Fruit fly (Drosophila melanogaster) whole organism, embryonic: ENCODE data around the gene CG9328.
A peak's percentile ranks its signal among the peaks of the same experiment; 100 is the strongest.

Experiments
- BEAF-32 ChIP-seq: fragments of 200-800 bp; sonication (Bioruptor generic); optimal IDR thresholded peaks from 3 replicates; lab custom pipeline; 2017; ENCODE audit warnings: missing biosample characterization, missing genetic modification characterization, mild to moderate bottlenecking, moderate library complexity, missing genetic modification reagents
- Blimp-1 ChIP-seq: fragments of 200-800 bp; sonication (Bioruptor generic); optimal IDR thresholded peaks from 3 replicates; lab custom pipeline; 2018; ENCODE audit warnings: missing biosample characterization, missing genetic modification characterization, mild to moderate bottlenecking, moderate library complexity, missing genetic modification reagents
- BtbVII ChIP-seq: fragments of 200-800 bp; sonication (Bioruptor generic); optimal IDR thresholded peaks from 3 replicates; lab custom pipeline; 2017; ENCODE audit warnings: missing biosample characterization, mild to moderate bottlenecking, missing genetic modification characterization
- C15 ChIP-seq: fragments of 200-800 bp; sonication (Bioruptor generic); IDR thresholded peaks from 3 replicates; pipeline ENCODE4 v1.3.6; 2022; ENCODE audit warnings: missing biosample characterization, missing genetic modification characterization
- CG10147 ChIP-seq: fragments of 200-800 bp; sonication (Bioruptor generic); optimal IDR thresholded peaks from 2 replicates; lab custom pipeline; 2019; ENCODE audit warnings: missing biosample characterization, mild to moderate bottlenecking, missing genetic modification characterization, moderate library complexity
- CG10959 ChIP-seq: fragments of 200-800 bp; sonication (Bioruptor generic); IDR thresholded peaks from 2 replicates; pipeline ENCODE4 v1.3.6; 2022; ENCODE audit warnings: missing biosample characterization, missing genetic modification characterization
- CG13296 ChIP-seq: fragments of 200-800 bp; sonication (Bioruptor generic); optimal IDR thresholded peaks from 3 replicates; lab custom pipeline; 2018; ENCODE audit warnings: missing biosample characterization, mild to moderate bottlenecking, missing genetic modification characterization
- CG14965 ChIP-seq: fragments of 200-800 bp; sonication (Bioruptor generic); optimal IDR thresholded peaks from 2 replicates; lab custom pipeline; 2016; ENCODE audit warnings: missing biosample characterization, missing genetic modification characterization, borderline replicate concordance
- CG15269 ChIP-seq: fragments of 200-800 bp; sonication (Bioruptor generic); optimal IDR thresholded peaks from 2 replicates; lab custom pipeline; 2018; ENCODE audit warnings: missing biosample characterization, mild to moderate bottlenecking, missing genetic modification characterization, moderate library complexity
- CG16813 ChIP-seq: fragments of 200-800 bp; sonication (Bioruptor generic); IDR thresholded peaks from 3 replicates; pipeline ENCODE4 v1.3.6; 2022; ENCODE audit warnings: missing biosample characterization, missing genetic modification characterization; ENCODE audit not compliant: partially characterized antibody
- CG17359 ChIP-seq: fragments of 200-800 bp; sonication (Bioruptor generic); optimal IDR thresholded peaks from 3 replicates; lab custom pipeline; 2018; ENCODE audit warnings: missing biosample characterization, mild to moderate bottlenecking, missing genetic modification characterization, moderate library complexity
- CG17912 ChIP-seq: fragments of 200-800 bp; sonication (Bioruptor generic); optimal IDR thresholded peaks from 2 replicates; lab custom pipeline; 2018; ENCODE audit warnings: missing biosample characterization, mild to moderate bottlenecking, missing genetic modification characterization
- CG18619 ChIP-seq: fragments of 200-800 bp; sonication (Bioruptor generic); optimal IDR thresholded peaks from 3 replicates; lab custom pipeline; 2017; ENCODE audit warnings: missing biosample characterization, mild to moderate bottlenecking, missing genetic modification characterization
- CG2875 ChIP-seq: fragments of 200-800 bp; sonication (Bioruptor generic); optimal IDR thresholded peaks from 2 replicates; lab custom pipeline; 2017; ENCODE audit warnings: missing biosample characterization, mild to moderate bottlenecking, missing genetic modification characterization, missing genetic modification reagents
- CG30020 ChIP-seq: fragments of 200-800 bp; optimal IDR thresholded peaks from 2 replicates; lab custom pipeline; 2019; ENCODE audit warnings: missing biosample characterization, mild to moderate bottlenecking, missing genetic modification characterization, moderate library complexity
- CG33213 ChIP-seq: fragments of 200-800 bp; sonication (Bioruptor generic); optimal IDR thresholded peaks from 3 replicates; lab custom pipeline; 2016; ENCODE audit warnings: missing biosample characterization, missing genetic modification characterization
- CG34376 ChIP-seq: fragments of 200-800 bp; sonication (Bioruptor generic); optimal IDR thresholded peaks from 2 replicates; lab custom pipeline; 2018; ENCODE audit warnings: missing biosample characterization, mild to moderate bottlenecking, missing genetic modification characterization
- CG34422 ChIP-seq: fragments of 200-800 bp; sonication (Bioruptor generic); IDR thresholded peaks from 3 replicates; pipeline ENCODE4 v1.3.6; 2022; ENCODE audit warnings: missing biosample characterization, missing genetic modification characterization
- CG3847 ChIP-seq: fragments of 200-800 bp; sonication (Bioruptor generic); IDR thresholded peaks from 2 replicates; pipeline ENCODE4 v1.3.6; 2022; ENCODE audit warnings: missing biosample characterization, missing genetic modification characterization
- CG4617 ChIP-seq: fragments of 200-800 bp; sonication (Bioruptor generic); optimal IDR thresholded peaks from 3 replicates; lab custom pipeline; 2016; ENCODE audit warnings: missing biosample characterization, missing genetic modification characterization, borderline replicate concordance
- CG5953 ChIP-seq: fragments of 200-800 bp; sonication (Bioruptor generic); IDR thresholded peaks from 2 replicates; pipeline ENCODE4 v1.3.6; 2022; ENCODE audit warnings: missing biosample characterization, missing genetic modification characterization
- CG6272 ChIP-seq: fragments of 200-800 bp; sonication (Bioruptor generic); IDR thresholded peaks from 2 replicates; pipeline ENCODE4 v1.3.6; 2022; ENCODE audit warnings: missing biosample characterization, missing genetic modification characterization
- CG7987 ChIP-seq: fragments of 200-800 bp; sonication (Bioruptor generic); optimal IDR thresholded peaks from 2 replicates; lab custom pipeline; 2018; ENCODE audit warnings: missing biosample characterization, mild to moderate bottlenecking, missing genetic modification characterization, moderate library complexity
- CG9437 ChIP-seq: fragments of 200-800 bp; sonication (Bioruptor generic); optimal IDR thresholded peaks from 2 replicates; lab custom pipeline; 2018; ENCODE audit warnings: missing biosample characterization, mild to moderate bottlenecking, missing genetic modification characterization
- CG9932 ChIP-seq: fragments of 200-800 bp; sonication (Bioruptor generic); IDR thresholded peaks from 2 replicates; pipeline ENCODE4 v1.3.6; 2022; ENCODE audit warnings: missing biosample characterization, missing genetic modification characterization
- D ChIP-seq, 2 experiments: fragments of 200-800 bp in 1 of 2; fragments of >200 bp in 1 of 2; sonication (Bioruptor generic) in 1 of 2; optimal IDR thresholded peaks; 2 replicates in 1 of 2; 3 replicates in 1 of 2; lab custom pipeline; 2017; ENCODE audit warnings: mild to moderate bottlenecking in 1 of 2, missing biosample characterization in 1 of 2, missing genetic modification characterization in 1 of 2, missing genetic modification reagents in 1 of 2
- ERR ChIP-seq: fragments of 200-800 bp; sonication (Bioruptor generic); optimal IDR thresholded peaks from 2 replicates; lab custom pipeline; 2016; ENCODE audit warnings: missing biosample characterization, missing genetic modification characterization
- Lim3 ChIP-seq: fragments of 200-800 bp; sonication (Bioruptor generic); IDR thresholded peaks from 2 replicates; pipeline ENCODE4 v1.3.6; 2022; ENCODE audit warnings: missing biosample characterization, missing genetic modification characterization
- NC2α ChIP-seq: fragments of 200-800 bp; sonication (Bioruptor generic); optimal IDR thresholded peaks from 2 replicates; lab custom pipeline; 2016; ENCODE audit warnings: missing biosample characterization, missing genetic modification characterization
- Scr ChIP-seq: fragments of 200-800 bp; sonication (Bioruptor generic); IDR thresholded peaks from 2 replicates; pipeline ENCODE4 v1.3.6; 2022; ENCODE audit warnings: missing biosample characterization, missing genetic modification characterization; ENCODE audit not compliant: partially characterized antibody
- Sry-δ ChIP-seq: fragments of 200-800 bp; sonication (Bioruptor generic); optimal IDR thresholded peaks from 2 replicates; lab custom pipeline; 2016; ENCODE audit warnings: missing biosample characterization, missing genetic modification characterization
- Stat92E ChIP-seq, 3 experiments: fragments of >200 bp in 2 of 3; fragments of 200-800 bp in 1 of 3; sonication (Bioruptor generic) in 1 of 3; optimal IDR thresholded peaks; 2 replicates each; lab custom pipeline; 2017 to 2019; ENCODE audit warnings: missing biosample characterization in 3 of 3, missing genetic modification characterization in 3 of 3, mild to moderate bottlenecking in 1 of 3, moderate library complexity in 1 of 3
- ato ChIP-seq: fragments of 200-800 bp; sonication (Bioruptor generic); IDR thresholded peaks from 2 replicates; pipeline ENCODE4 v1.3.6; 2022; ENCODE audit warnings: missing biosample characterization, missing genetic modification characterization; ENCODE audit not compliant: partially characterized antibody
- btn ChIP-seq: fragments of 200-800 bp; sonication (Bioruptor generic); optimal IDR thresholded peaks from 2 replicates; lab custom pipeline; 2016; ENCODE audit warnings: missing biosample characterization, missing genetic modification characterization
- cad ChIP-seq: fragments of >200 bp; optimal IDR thresholded peaks from 2 replicates; lab custom pipeline; 2017; ENCODE audit warnings: missing biosample characterization, missing genetic modification characterization
- caup ChIP-seq: fragments of 200-800 bp; sonication (Bioruptor generic); optimal IDR thresholded peaks from 3 replicates; lab custom pipeline; 2017; ENCODE audit warnings: missing biosample characterization, mild to moderate bottlenecking, missing genetic modification characterization, moderate library complexity; ENCODE audit not compliant: severe bottlenecking
- cg ChIP-seq: fragments of 200-800 bp; sonication (Bioruptor generic); optimal IDR thresholded peaks from 3 replicates; lab custom pipeline; 2019; ENCODE audit warnings: missing biosample characterization, mild to moderate bottlenecking, missing genetic modification characterization, moderate library complexity
- ci ChIP-seq: fragments of 200-800 bp; sonication (Bioruptor generic); IDR thresholded peaks from 3 replicates; pipeline ENCODE4 v1.3.6; 2022; ENCODE audit warnings: missing biosample characterization, missing genetic modification characterization
- dati ChIP-seq: fragments of 200-800 bp; sonication (Bioruptor generic); IDR thresholded peaks from 2 replicates; pipeline ENCODE4 v1.3.6; 2022; ENCODE audit warnings: missing biosample characterization, missing genetic modification characterization
- esg ChIP-seq: fragments of 200-800 bp; sonication (Bioruptor generic); conservative IDR thresholded peaks from 2 replicates; pipeline ENCODE4 v1.3.6; 2022; ENCODE audit warnings: missing biosample characterization, missing genetic modification characterization
- gsb-n ChIP-seq: fragments of 200-800 bp; sonication (Bioruptor generic); optimal IDR thresholded peaks from 3 replicates; lab custom pipeline; 2018; ENCODE audit warnings: missing biosample characterization, mild to moderate bottlenecking, missing genetic modification characterization
- hb ChIP-seq: fragments of 200-800 bp; sonication (Bioruptor generic); IDR thresholded peaks from 3 replicates; pipeline ENCODE4 v1.3.6; 2022; ENCODE audit warnings: missing biosample characterization, missing genetic modification characterization; ENCODE audit not compliant: partially characterized antibody
- jigr1 ChIP-seq: fragments of 200-800 bp; sonication (Bioruptor generic); IDR thresholded peaks from 3 replicates; pipeline ENCODE4 v1.3.6; 2022; ENCODE audit warnings: missing biosample characterization, missing genetic modification characterization
- mld ChIP-seq: fragments of 200-800 bp; sonication (Bioruptor generic); IDR thresholded peaks from 3 replicates; pipeline ENCODE4 v1.3.6; 2022; ENCODE audit warnings: missing biosample characterization, missing genetic modification characterization; ENCODE audit not compliant: partially characterized antibody
- run ChIP-seq: fragments of 200-800 bp; sonication (Bioruptor generic); optimal IDR thresholded peaks from 3 replicates; lab custom pipeline; 2018; ENCODE audit warnings: missing biosample characterization, mild to moderate bottlenecking, missing genetic modification characterization
- sd ChIP-seq: fragments of 200-800 bp; sonication (Bioruptor generic); optimal IDR thresholded peaks from 3 replicates; lab custom pipeline; 2018; ENCODE audit warnings: missing biosample characterization, mild to moderate bottlenecking, missing genetic modification characterization, moderate library complexity
- sens ChIP-seq: fragments of 200-800 bp; sonication (Bioruptor generic); peaks from one replicate; lab custom pipeline; 2016; ENCODE audit warnings: missing biosample characterization, missing genetic modification characterization
- shn ChIP-seq: fragments of 200-800 bp; sonication (Bioruptor generic); optimal IDR thresholded peaks from 3 replicates; lab custom pipeline; 2016; ENCODE audit warnings: missing biosample characterization, missing genetic modification characterization
- sug ChIP-seq: fragments of 200-800 bp; optimal IDR thresholded peaks from 2 replicates; lab custom pipeline; 2019; ENCODE audit warnings: missing biosample characterization, mild to moderate bottlenecking, missing genetic modification characterization, moderate library complexity

Gene CG9328

dm6 chr2L:20797515-20797847 lies at the start of gene CG9328:
CG9328 (plus strand) TSS chr2L:20797715.
- TF ChIP-seq caup (GFP tag; lab: Kevin White, UChicago) (peak; percentile 53), CG7987 (GFP tag; lab: Kevin White, UChicago) (peak; percentile 20), CG10147 (GFP tag; lab: Kevin White, UChicago) (no peak), CG17912 (peak; percentile 56), Stat92E (GFP tag; optimal IDR thresholded peaks at IDR 0.05; lab: Kevin White, UChicago) (peak in 1 of 3 experiments; percentile 78), jigr1 (GFP tag; lab: Robert Waterston, UW) (no peak), CG17359 (peak; percentile 51), CG13296 (GFP tag; lab: Kevin White, UChicago) (no peak), CG34376 (GFP tag; lab: Kevin White, UChicago) (peak; percentile 40), CG3847 (GFP tag; lab: Robert Waterston, UW) (no peak), sd (tag; lab: Kevin White, UChicago) (peak; percentile 55), Scr (GFP tag; lab: Robert Waterston, UW) (peak; percentile 33; the same call in 1 of the 2 replicates), CG14965 (GFP tag; lab: Kevin White, UChicago) (no peak), cg (GFP tag; lab: Kevin White, UChicago) (no peak), BtbVII (GFP tag; lab: Kevin White, UChicago) (no peak), CG33213 (GFP tag; lab: Kevin White, UChicago) (peak; percentile 44), CG30020 (tag; lab: Kevin White, UChicago) (peak; percentile 0), Lim3 (GFP tag; lab: Robert Waterston, UW) (no peak), D (optimal IDR thresholded peaks at IDR 0.05; lab: Kevin White, UChicago) (no peak), D (GFP tag; optimal IDR thresholded peaks at IDR 0.05; lab: Kevin White, UChicago) (no peak), shn (GFP tag; lab: Kevin White, UChicago) (peak; percentile 33), CG34422 (GFP tag; lab: Robert Waterston, UW) (peak; percentile 67; the same call in 1 of the 3 replicates), hb (GFP tag; lab: Robert Waterston, UW) (no peak), sens (peak; percentile 93), dati (GFP tag; lab: Robert Waterston, UW) (no peak), Sry-δ (GFP tag; lab: Kevin White, UChicago) (peak; percentile 30), gsb-n (tag; lab: Kevin White, UChicago) (peak; percentile 62), NC2α (GFP tag; lab: Kevin White, UChicago) (no peak), CG6272 (no peak), CG9932 (GFP tag; lab: Robert Waterston, UW) (no peak; the same call in 1 of the 2 replicates), CG15269 (tag; lab: Kevin White, UChicago) (peak; percentile 48), C15 (GFP tag; lab: Robert Waterston, UW) (no peak), CG16813 (no peak; the same call in 2 of the 3 replicates), sug (tag; lab: Kevin White, UChicago) (peak; percentile 36), ato (GFP tag; lab: Robert Waterston, UW) (peak; percentile 64), run (tag; lab: Kevin White, UChicago) (no peak), CG10959 (GFP tag; lab: Robert Waterston, UW) (no peak), CG18619 (GFP tag; lab: Kevin White, UChicago) (no peak), CG4617 (no peak), btn (no peak), ERR (GFP tag; lab: Kevin White, UChicago) (no peak), CG5953 (GFP tag; lab: Robert Waterston, UW) (no peak), Blimp-1 (GFP tag; lab: Kevin White, UChicago) (peak; percentile 66), esg (GFP tag; lab: Robert Waterston, UW) (no peak), CG9437 (GFP tag; lab: Kevin White, UChicago) (peak; percentile 11), BEAF-32 (GFP tag; lab: Kevin White, UChicago) (peak; percentile 66), CG2875 (GFP tag; lab: Kevin White, UChicago) (peak; percentile 47), mld (GFP tag; lab: Robert Waterston, UW) (no peak; the same call in 2 of the 3 replicates), cad (GFP tag; lab: Kevin White, UChicago) (no peak), ci (GFP tag; lab: Robert Waterston, UW) (peak; percentile 83; the same call in 2 of the 3 replicates)
